Worm (Caenorhabditis elegans): ENCODE data around the gene txt-11.

Gene txt-11

ce11 chrV:3428697-3429096 is 15.6 kb downstream of the txt-11 start, which contains the start of gene srab-20:
Gene srab-20 (plus strand): TSS chrV:3428997.
- TF ChIP-seq ceh-24 (tag; optimal IDR thresholded peaks at IDR 0.05) (no peak), C08G9.2 (tag; optimal IDR thresholded peaks at IDR 0.05) (no peak), madf-2 (tag; optimal IDR thresholded peaks at IDR 0.05) (no peak), ztf-16 (tag; optimal IDR thresholded peaks at IDR 0.05) (no peak), rnt-1 (tag; optimal IDR thresholded peaks at IDR 0.05) (no peak), ceh-18 (tag; optimal IDR thresholded peaks at IDR 0.05) (no peak), dmd-4 (tag; optimal IDR thresholded peaks at IDR 0.05; ENCODE audit: borderline replicate concordance) (no peak), dve-1 (tag; optimal IDR thresholded peaks at IDR 0.05) (no peak), lim-6 (tag; optimal IDR thresholded peaks at IDR 0.05) (no peak), unc-42 (tag; optimal IDR thresholded peaks at IDR 0.05) (no peak), hlh-30 (tag; optimal IDR thresholded peaks at IDR 0.05; ENCODE audit: insufficient read depth) (no peak), ttx-3 (tag; optimal IDR thresholded peaks at IDR 0.05) (no peak), hlh-8 (tag; optimal IDR thresholded peaks at IDR 0.05) (no peak), nhr-232 (tag; optimal IDR thresholded peaks at IDR 0.05) (no peak), hlh-15 (tag; optimal IDR thresholded peaks at IDR 0.05) (no peak), Y22D7AL.16 (tag; optimal IDR thresholded peaks at IDR 0.05) (no peak), nhr-11 (tag; optimal IDR thresholded peaks at IDR 0.05) (no peak)

ce11 chrV:3431535-3431990 is 18.5 kb downstream of the txt-11 start, which contains the start of the genes T20D4.19 and srj-9:
Gene T20D4.19 (minus strand): TSS chrV:3431635.
Gene srj-9 (plus strand): TSS chrV:3431940.
- TF ChIP-seq rnt-1 (tag; optimal IDR thresholded peaks at IDR 0.05) (no peak), hlh-8 (tag; optimal IDR thresholded peaks at IDR 0.05) (no peak), ceh-45 (GFP tag; IDR thresholded peaks at IDR 0.05) (no peak), ahr-1 (tag; optimal IDR thresholded peaks at IDR 0.05) (no peak)

ce11 chrV:3442609-3443008 is 29.5 kb downstream of the txt-11 start:
- TF ChIP-seq elt-4 (tag; optimal IDR thresholded peaks at IDR 0.05) (no peak), unc-42 (tag; optimal IDR thresholded peaks at IDR 0.05) (no peak), ahr-1 (tag; optimal IDR thresholded peaks at IDR 0.05) (no peak), sox-4 (tag; optimal IDR thresholded peaks at IDR 0.05) (no peak), ttx-3 (tag; optimal IDR thresholded peaks at IDR 0.05) (no peak), fkh-10 (GFP tag; optimal IDR thresholded peaks at IDR 0.05) (no peak), lim-6 (tag; optimal IDR thresholded peaks at IDR 0.05) (no peak), ceh-45 (GFP tag; IDR thresholded peaks at IDR 0.05) (no peak), ceh-2 (tag; optimal IDR thresholded peaks at IDR 0.05) (no peak), K09A11.1 (tag; optimal IDR thresholded peaks at IDR 0.05; ENCODE audit: insufficient read depth) (no peak), eyg-1 (tag; optimal IDR thresholded peaks at IDR 0.05) (no peak)

- TF ChIP-seq ceh-34 (tag; optimal IDR thresholded peaks at IDR 0.05) (peak; percentile 71), unc-3 (GFP tag; conservative IDR thresholded peaks at IDR 0.05) (no peak), unc-3 (tag; optimal IDR thresholded peaks at IDR 0.05) (no peak)
Measured at ce11 chrV:3444777-3445089, 31.6 kb downstream of the txt-11 start, which contains the start of gene cfz-2. Gene cfz-2 (minus strand): TSS chrV:3444877.

- TF ChIP-seq sox-2 (GFP tag; IDR thresholded peaks at IDR 0.05) = no peak
- TF ChIP-seq tbx-2 (tag; optimal IDR thresholded peaks at IDR 0.05) = peak; percentile 37
- no peak for TF ChIP-seq ama-1 (optimal IDR thresholded peaks at IDR 0.05)
- peak; percentile 23 for TF ChIP-seq ref-2 (tag; optimal IDR thresholded peaks at IDR 0.05)
- TF ChIP-seq ceh-34 (tag; optimal IDR thresholded peaks at IDR 0.05) = peak; percentile 92
- TF ChIP-seq ceh-19 (GFP tag; optimal IDR thresholded peaks at IDR 0.05) = peak; percentile 2
Measured at ce11 chrV:3445090-3445832, 32.2 kb downstream of the txt-11 start.

All from whole organism, late embryonic.